Worm (Caenorhabditis elegans) whole organism, L3 larva: ENCODE data around the gene C09G5.7.

ENCODE experiments used
- R02D3.7 ChIP-seq: fragments of 150-350 bp; optimal IDR thresholded peaks from 2 replicates; lab custom pipeline; 2014; ENCODE audit warnings: missing biosample characterization, missing genetic modification characterization
- aly-2 ChIP-seq: fragments of 150-350 bp; optimal IDR thresholded peaks from 2 replicates; lab custom pipeline; 2014; ENCODE audit warnings: missing biosample characterization, missing genetic modification characterization
- ceh-16 ChIP-seq: sonication (generic microtip); optimal IDR thresholded peaks from 2 replicates; lab custom pipeline; 2017; ENCODE audit warnings: missing biosample characterization, missing genetic modification characterization
- ceh-28 ChIP-seq: fragments of 150-350 bp; optimal IDR thresholded peaks from 2 replicates; lab custom pipeline; 2014; ENCODE audit warnings: missing biosample characterization, missing genetic modification reagents, missing genetic modification characterization
- ceh-9 ChIP-seq: sonication (generic microtip); optimal IDR thresholded peaks from 2 replicates; lab custom pipeline; 2018; ENCODE audit warnings: missing biosample characterization, missing genetic modification characterization
- daf-12 ChIP-seq: fragments of 150-350 bp; optimal IDR thresholded peaks from 2 replicates; lab custom pipeline; 2014; ENCODE audit warnings: missing biosample characterization, missing genetic modification reagents, missing genetic modification characterization
- elt-2 ChIP-seq: sonication (generic microtip); optimal IDR thresholded peaks from 2 replicates; lab custom pipeline; 2016; ENCODE audit warnings: missing genetic modification reagents, mild to moderate bottlenecking, missing genetic modification characterization, missing compliant biosample characterization
- eor-1 ChIP-seq, 2 experiments: fragments of 150-350 bp; optimal IDR thresholded peaks; 2 replicates each; lab custom pipeline; 2014 to 2018; ENCODE audit warnings: missing biosample characterization in 2 of 2, missing genetic modification characterization in 2 of 2
- hmg-11 ChIP-seq: sonication (generic microtip); optimal IDR thresholded peaks from 2 replicates; lab custom pipeline; 2016; ENCODE audit warnings: missing genetic modification characterization, missing compliant biosample characterization
- jun-1 ChIP-seq: fragments of 150-350 bp; optimal IDR thresholded peaks from 2 replicates; lab custom pipeline; 2014; ENCODE audit warnings: missing biosample characterization, missing genetic modification reagents, missing genetic modification characterization
- lin-15B ChIP-seq: fragments of 150-350 bp; optimal IDR thresholded peaks from 2 replicates; lab custom pipeline; 2014; ENCODE audit warnings: missing biosample characterization, missing genetic modification characterization
- lsy-12 ChIP-seq: sonication (generic microtip); optimal IDR thresholded peaks from 2 replicates; lab custom pipeline; 2016; ENCODE audit warnings: mild to moderate bottlenecking, missing genetic modification characterization, missing compliant biosample characterization
- mdl-1 ChIP-seq: fragments of 150-350 bp; optimal IDR thresholded peaks from 2 replicates; lab custom pipeline; 2014; ENCODE audit warnings: missing biosample characterization, missing genetic modification characterization
- mml-1 ChIP-seq: fragments of 150-350 bp; sonication (generic microtip); optimal IDR thresholded peaks from 3 replicates; lab custom pipeline; 2014; ENCODE audit warnings: missing biosample characterization, missing genetic modification characterization
- nhr-12 ChIP-seq: fragments of 150-350 bp; optimal IDR thresholded peaks from 2 replicates; lab custom pipeline; 2014; ENCODE audit warnings: missing biosample characterization, missing genetic modification characterization
- nhr-25 ChIP-seq: sonication (generic microtip); optimal IDR thresholded peaks from 2 replicates; lab custom pipeline; 2017; ENCODE audit warnings: missing biosample characterization, missing genetic modification characterization
- nhr-28 ChIP-seq: fragments of 150-350 bp; optimal IDR thresholded peaks from 2 replicates; lab custom pipeline; 2014; ENCODE audit warnings: missing biosample characterization, missing genetic modification characterization
- nhr-43 ChIP-seq: sonication (generic microtip); optimal IDR thresholded peaks from 2 replicates; lab custom pipeline; 2016; ENCODE audit warnings: mild to moderate bottlenecking, missing genetic modification characterization, missing compliant biosample characterization; ENCODE audit not compliant: poor library complexity, severe bottlenecking
- nhr-67 ChIP-seq: fragments of 150-350 bp; optimal IDR thresholded peaks from 2 replicates; lab custom pipeline; 2014; ENCODE audit warnings: missing biosample characterization, missing genetic modification characterization
- nhr-76 ChIP-seq: fragments of 150-350 bp; sonication (generic microtip); optimal IDR thresholded peaks from 5 replicates; lab custom pipeline; 2014; ENCODE audit warnings: missing biosample characterization, missing genetic modification characterization
- pha-4 ChIP-seq: fragments of 150-350 bp; optimal IDR thresholded peaks from 2 replicates; lab custom pipeline; 2014; ENCODE audit warnings: missing biosample characterization, missing genetic modification reagents, missing genetic modification characterization
- snpc-4 ChIP-seq: fragments of 150-350 bp; optimal IDR thresholded peaks from 2 replicates; lab custom pipeline; 2014; ENCODE audit warnings: missing biosample characterization, missing genetic modification characterization
- tbx-2 ChIP-seq: sonication (generic microtip); optimal IDR thresholded peaks from 2 replicates; lab custom pipeline; 2016; ENCODE audit warnings: mild to moderate bottlenecking, missing genetic modification characterization, missing compliant biosample characterization
- unc-39 ChIP-seq: sonication (generic microtip); optimal IDR thresholded peaks from 4 replicates; lab custom pipeline; 2017; ENCODE audit warnings: missing biosample characterization, missing genetic modification characterization
- zag-1 ChIP-seq: fragments of 150-350 bp; optimal IDR thresholded peaks from 2 replicates; lab custom pipeline; 2014; ENCODE audit warnings: missing biosample characterization, missing genetic modification characterization
- ztf-11 ChIP-seq: fragments of 150-350 bp; optimal IDR thresholded peaks from 2 replicates; lab custom pipeline; 2014; ENCODE audit warnings: missing biosample characterization, missing genetic modification characterization
- ztf-4 ChIP-seq: fragments of 150-350 bp; optimal IDR thresholded peaks from 2 replicates; lab custom pipeline; 2014; ENCODE audit warnings: missing biosample characterization, missing genetic modification characterization

Gene C09G5.7

DNA sequence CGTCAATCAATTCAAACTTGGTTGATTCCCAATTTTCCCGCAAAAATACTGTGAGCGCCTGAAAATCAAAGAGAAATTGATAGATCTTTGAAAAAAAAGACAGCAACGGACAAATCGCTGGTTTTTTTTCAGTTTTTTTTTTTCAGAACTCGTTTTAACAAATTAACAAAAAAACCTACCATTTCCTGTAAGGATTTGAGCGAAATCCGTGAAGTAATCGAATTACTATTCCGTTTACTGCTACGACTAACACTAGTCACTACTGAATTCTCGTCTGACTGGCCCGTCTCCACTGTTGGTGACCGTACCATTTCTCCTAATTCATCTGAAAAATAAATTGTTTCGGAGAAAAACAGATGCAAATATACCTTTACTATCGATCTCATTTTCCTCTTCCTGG, 44.7 kb downstream of the C09G5.7 start:
- TF ChIP-seq lsy-12 (tag; lab: Kevin White, UChicago) (no peak), ceh-28 (no peak), pha-4 (no peak), nhr-28 (tag; lab: Kevin White, UChicago) (no peak), ztf-4 (tag; lab: Kevin White, UChicago) (no peak), daf-12 (tag; lab: Kevin White, UChicago) (no peak), zag-1 (tag; lab: Kevin White, UChicago) (no peak), mml-1 (tag; lab: Kevin White, UChicago) (no peak), aly-2 (tag; lab: Kevin White, UChicago) (no peak), nhr-67 (tag; lab: Kevin White, UChicago) (no peak), nhr-12 (no peak), elt-2 (tag; lab: Kevin White, UChicago) (no peak), lin-15B (no peak), tbx-2 (no peak), unc-39 (tag; lab: Kevin White, UChicago) (no peak), R02D3.7 (tag; lab: Kevin White, UChicago) (no peak)
- TF ChIP-seq, all 47 proteins: peak for 0

DNA sequence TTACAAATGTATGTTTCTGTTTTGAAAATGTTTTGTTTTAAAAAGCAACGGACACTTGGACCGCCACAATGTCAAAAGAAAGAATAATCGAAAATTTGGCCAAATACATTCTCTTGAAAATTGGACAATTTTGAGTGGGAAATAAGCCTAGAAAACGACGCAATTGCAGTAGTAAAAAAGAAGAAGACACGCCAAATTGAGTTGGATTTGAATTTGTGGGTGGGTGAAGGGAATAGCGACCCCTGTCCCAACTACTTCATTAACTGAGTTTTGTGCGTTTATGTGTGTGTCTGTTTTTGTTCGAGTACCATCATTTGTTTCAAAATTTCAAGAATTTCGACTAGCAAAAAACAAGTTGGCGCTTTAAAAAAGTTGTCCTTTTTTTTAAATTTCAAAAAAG, 46.1 kb downstream of the C09G5.7 start:
- TF ChIP-seq ztf-4 (tag; lab: Kevin White, UChicago) (no peak), nhr-25 (no peak), ceh-16 (no peak), jun-1 (no peak), nhr-76 (tag; lab: Kevin White, UChicago) (no peak), mdl-1 (tag; lab: Kevin White, UChicago) (no peak), lin-15B (no peak), tbx-2 (no peak), eor-1 (tag; optimal IDR thresholded peaks at IDR 0.05; lab: Kevin White, UChicago) (no peak), nhr-28 (tag; lab: Kevin White, UChicago) (no peak)

DNA sequence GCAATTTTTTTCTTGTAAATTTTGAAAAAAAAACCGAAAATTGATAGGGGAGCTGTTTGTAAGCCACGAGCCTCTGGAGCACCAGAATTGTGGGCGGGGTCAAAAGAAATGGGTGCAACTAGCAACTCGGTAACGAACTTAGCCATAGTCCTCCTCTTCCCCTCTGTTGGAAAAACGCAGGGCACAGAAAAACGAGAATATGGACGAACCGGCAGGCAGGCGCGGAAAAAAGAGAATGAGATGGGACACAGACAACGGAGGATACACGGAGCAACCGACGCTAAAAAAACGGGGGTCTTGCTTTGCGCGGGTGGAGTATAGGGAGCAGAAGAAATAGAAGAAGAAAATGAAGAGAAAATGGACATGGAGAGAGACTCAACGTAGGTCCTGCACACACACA, 47.0 kb downstream of the C09G5.7 start:
- TF ChIP-seq snpc-4 (peak; percentile 25), hmg-11 (tag; lab: Kevin White, UChicago) (peak; percentile 2), unc-39 (tag; lab: Kevin White, UChicago) (no peak), ztf-11 (no peak)

DNA sequence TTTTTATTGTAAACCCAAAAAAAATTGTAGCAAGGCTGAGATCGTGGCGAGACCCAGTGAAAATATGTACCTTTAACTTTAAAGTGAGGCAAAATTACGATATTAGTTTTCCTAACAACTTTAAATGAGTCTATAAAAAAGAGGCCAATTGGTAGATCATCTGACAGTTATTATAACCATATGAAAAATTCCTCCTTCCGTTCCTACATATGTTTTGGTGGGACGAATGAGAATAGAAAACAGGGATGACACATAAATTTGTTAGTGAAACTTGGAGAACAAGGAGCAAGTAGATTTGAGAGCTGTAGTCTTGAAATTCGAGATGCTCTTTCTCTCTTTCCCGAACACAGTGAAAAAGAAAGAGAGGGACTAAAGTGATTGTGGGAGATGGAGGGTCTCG, 50.6 kb downstream of the C09G5.7 start:
- no peak for TF ChIP-seq nhr-76 (tag; lab: Kevin White, UChicago)
- TF ChIP-seq R02D3.7 (tag; lab: Kevin White, UChicago), result no peak
- no peak for TF ChIP-seq aly-2 (tag; lab: Kevin White, UChicago)
- TF ChIP-seq ceh-9 (tag; lab: Kevin White, UChicago), result no peak
- TF ChIP-seq nhr-43 (tag; lab: Kevin White, UChicago), result no peak
- no peak for TF ChIP-seq mml-1 (tag; lab: Kevin White, UChicago)
